Worm (Caenorhabditis elegans) whole organism, mixed stage, embryonic: Measurements from ENCODE around the gene srd-2.

Source experiments
- bed-3 ChIP-seq: fragments of 200-800 bp; sonication (Bioruptor generic); optimal IDR thresholded peaks from 3 replicates; lab custom pipeline; 2018; ENCODE audit warnings: mild to moderate bottlenecking, missing genetic modification characterization, moderate library complexity, missing compliant biosample characterization
- ceh-83 ChIP-seq: fragments of 200-800 bp; sonication (Bioruptor generic); optimal IDR thresholded peaks from 2 replicates; lab custom pipeline; 2018; ENCODE audit warnings: mild to moderate bottlenecking, missing genetic modification characterization, missing compliant biosample characterization
- ces-1 ChIP-seq: fragments of 150-350 bp; optimal IDR thresholded peaks from 2 replicates; lab custom pipeline; 2014; ENCODE audit warnings: missing biosample characterization, missing genetic modification reagents, missing genetic modification characterization
- elt-1 ChIP-seq: sonication (generic microtip); optimal IDR thresholded peaks from 2 replicates; lab custom pipeline; 2017; ENCODE audit warnings: missing genetic modification characterization, mild to moderate bottlenecking, missing compliant biosample characterization, antibody characterized with exemption, moderate library complexity, borderline replicate concordance; ENCODE audit not compliant: insufficient read depth
- nhr-12 ChIP-seq: fragments of 150-350 bp; optimal IDR thresholded peaks from 2 replicates; lab custom pipeline; 2014; ENCODE audit warnings: missing biosample characterization, missing genetic modification characterization
- nhr-2 ChIP-seq: fragments of 150-350 bp; optimal IDR thresholded peaks from 2 replicates; lab custom pipeline; 2014; ENCODE audit warnings: missing biosample characterization, missing genetic modification characterization
- nhr-237 ChIP-seq: fragments of 150-350 bp; optimal IDR thresholded peaks from 2 replicates; lab custom pipeline; 2014; ENCODE audit warnings: missing biosample characterization, missing genetic modification characterization
- nhr-76 ChIP-seq: sonication (generic microtip); optimal IDR thresholded peaks from 2 replicates; lab custom pipeline; 2017; ENCODE audit warnings: missing biosample characterization, missing genetic modification characterization
- pha-4 ChIP-seq: fragments of 150-350 bp; optimal IDR thresholded peaks from 2 replicates; lab custom pipeline; 2018; ENCODE audit warnings: missing biosample characterization, missing genetic modification reagents, missing genetic modification characterization
- snpc-4 ChIP-seq: fragments of 150-350 bp; optimal IDR thresholded peaks from 2 replicates; lab custom pipeline; 2014; ENCODE audit warnings: missing biosample characterization, missing genetic modification characterization
- sptf-1 ChIP-seq: sonication (generic microtip); optimal IDR thresholded peaks from 2 replicates; lab custom pipeline; 2017; ENCODE audit warnings: mild to moderate bottlenecking, missing genetic modification characterization, moderate library complexity, missing compliant biosample characterization
- tbx-8 ChIP-seq: fragments of 200-800 bp; sonication (Bioruptor generic); optimal IDR thresholded peaks from 2 replicates; lab custom pipeline; 2018; ENCODE audit warnings: mild to moderate bottlenecking, missing genetic modification characterization, moderate library complexity, missing compliant biosample characterization
- unc-120 ChIP-seq: sonication (generic microtip); optimal IDR thresholded peaks from 2 replicates; lab custom pipeline; 2017; ENCODE audit warnings: missing genetic modification characterization, missing compliant biosample characterization; ENCODE audit not compliant: poor library complexity, severe bottlenecking
- ztf-11 ChIP-seq: fragments of 150-350 bp; optimal IDR thresholded peaks from 2 replicates; lab custom pipeline; 2014; ENCODE audit warnings: missing biosample characterization, missing genetic modification characterization

DNA sequence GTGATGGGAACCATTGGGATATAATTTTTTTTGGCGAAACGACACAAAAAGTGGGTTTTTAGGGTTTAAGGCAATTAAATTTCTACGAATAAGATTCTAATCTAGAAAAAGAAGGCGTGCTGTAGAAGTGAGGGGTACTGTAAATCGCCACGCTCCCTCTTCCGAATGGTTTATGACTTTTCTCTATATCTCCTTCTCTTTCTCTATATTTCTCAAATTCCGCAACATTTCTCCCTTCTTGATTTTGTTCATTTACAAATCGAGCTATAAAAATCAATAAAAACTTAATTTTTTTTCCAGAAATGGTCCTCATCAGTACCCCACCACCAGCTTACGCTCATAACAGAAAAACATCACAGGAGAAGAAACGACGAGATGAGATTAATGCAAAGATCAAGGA is 30.5 kb upstream of the srd-2 start, which contains the start of gene ref-1:
- TF ChIP-seq snpc-4 (tag; lab: Kevin White, UChicago) = no peak
- TF ChIP-seq nhr-237 = no peak
- TF ChIP-seq pha-4 = no peak
- no peak for TF ChIP-seq unc-120 (tag; lab: Kevin White, UChicago)
- TF ChIP-seq nhr-12 = no peak
- no peak for TF ChIP-seq sptf-1
- TF ChIP-seq ceh-83 (GFP tag; lab: Kevin White, UChicago) = no peak
- no peak for TF ChIP-seq nhr-76 (tag; lab: Kevin White, UChicago)
- TF ChIP-seq ces-1 = no peak
- TF ChIP-seq ztf-11 = no peak
- TF ChIP-seq elt-1 (tag; lab: Kevin White, UChicago) = no peak
- no peak for TF ChIP-seq tbx-8 (GFP tag; lab: Kevin White, UChicago)
- no peak for TF ChIP-seq bed-3 (GFP tag; lab: Kevin White, UChicago)
- no peak for TF ChIP-seq nhr-2 (tag; lab: Kevin White, UChicago)
